Worm (Caenorhabditis elegans): Measurements from ENCODE around the gene T05A7.6.

T05A7.6 gene

DNA sequence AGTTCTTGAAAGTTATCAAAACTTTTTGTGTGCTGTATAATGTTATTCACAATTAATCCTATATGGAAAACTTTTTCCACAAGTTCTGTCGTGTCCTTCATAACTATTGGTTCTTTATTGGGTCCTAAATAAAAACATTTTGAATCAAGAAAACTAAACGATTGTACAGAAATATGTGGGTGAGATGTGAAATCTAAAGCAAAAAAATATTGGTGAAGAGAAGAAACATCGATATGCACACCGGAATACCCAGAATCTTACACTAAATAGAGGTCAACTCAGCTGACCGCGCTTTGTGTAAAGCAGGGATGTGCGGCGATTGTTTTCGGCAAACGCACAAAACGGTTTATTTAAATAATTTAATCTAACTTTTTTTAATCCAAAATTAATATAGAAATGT, 10.3 kb downstream of the T05A7.6 start, which contains the start of gene T05A7.13:
Gene T05A7.13, minus strand, starts transcription at position 101 of the 400 bp plus-strand sequence.
- TF ChIP-seq T26A5.8 (tag; optimal IDR thresholded peaks at IDR 0.05), result no peak
- TF ChIP-seq rcor-1 (GFP tag; IDR thresholded peaks at IDR 0.05), result no peak
- TF ChIP-seq nfya-1 (tag; optimal IDR thresholded peaks at IDR 0.05; ENCODE audit: borderline replicate concordance, insufficient read depth), result no peak
- no peak for TF ChIP-seq tbx-9 (tag; optimal IDR thresholded peaks at IDR 0.05; ENCODE audit: borderline replicate concordance)
- no peak for TF ChIP-seq F55B11.4 (tag; optimal IDR thresholded peaks at IDR 0.05; ENCODE audit: borderline replicate concordance, insufficient read depth)
- no peak for TF ChIP-seq tlf-1 (GFP tag; optimal IDR thresholded peaks at IDR 0.05)
- no peak for TF ChIP-seq lsy-27 (tag; optimal IDR thresholded peaks at IDR 0.05; ENCODE audit: borderline replicate concordance, insufficient read depth)
- no peak for TF ChIP-seq D2030.7 (GFP tag; IDR thresholded peaks at IDR 0.05)
- no peak for TF ChIP-seq die-1 (tag; optimal IDR thresholded peaks at IDR 0.05)
- TF ChIP-seq snpc-1.1 (tag; optimal IDR thresholded peaks at IDR 0.05; ENCODE audit: insufficient read depth), result no peak
- no peak for TF ChIP-seq egl-18 (GFP tag; IDR thresholded peaks at IDR 0.05)
- no peak for TF ChIP-seq pbrm-1 (GFP tag; IDR thresholded peaks at IDR 0.05)
- TF ChIP-seq cebp-1 (GFP tag; IDR thresholded peaks at IDR 0.05), result no peak
- TF ChIP-seq cebp-1 (tag; optimal IDR thresholded peaks at IDR 0.05), result no peak
- no peak for TF ChIP-seq lir-1 (GFP tag; conservative IDR thresholded peaks at IDR 0.05)
- TF ChIP-seq nfyb-1 (GFP tag; IDR thresholded peaks at IDR 0.05), result no peak
- no peak for TF ChIP-seq lsl-1 (GFP tag; optimal IDR thresholded peaks at IDR 0.05)
- no peak for TF ChIP-seq B0035.1 (tag; optimal IDR thresholded peaks at IDR 0.05)
- TF ChIP-seq ztf-18 (tag; optimal IDR thresholded peaks at IDR 0.05), result no peak
- no peak for TF ChIP-seq ceh-40 (GFP tag; IDR thresholded peaks at IDR 0.05)

DNA sequence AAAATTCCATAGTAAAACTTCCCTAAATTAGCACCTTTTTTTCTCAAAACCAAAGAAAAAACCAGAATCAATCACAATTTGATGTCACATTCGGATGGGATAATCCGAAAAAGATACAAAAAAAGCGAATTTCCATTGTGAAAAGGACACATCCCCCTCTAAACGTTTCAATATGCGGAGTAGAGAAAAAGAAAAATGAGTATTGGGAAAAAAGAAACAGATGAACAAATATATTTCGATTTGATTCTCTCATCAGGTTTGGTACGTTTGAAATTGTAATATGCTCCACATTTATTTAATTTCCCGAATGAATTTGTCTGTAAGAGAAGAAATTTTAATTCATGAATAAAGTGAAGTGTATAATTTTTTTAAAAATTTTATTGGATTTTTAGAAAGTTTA, 13.3 kb downstream of the T05A7.6 start:
- TF ChIP-seq rpc-1 (optimal IDR thresholded peaks at IDR 0.05) (no peak), rpc-1 (tag; optimal IDR thresholded peaks at IDR 0.05) (no peak), pha-4 (tag; optimal IDR thresholded peaks at IDR 0.05) (no peak), ets-4 (GFP tag; optimal IDR thresholded peaks at IDR 0.05) (no peak), ztf-18 (tag; optimal IDR thresholded peaks at IDR 0.05) (no peak)

DNA sequence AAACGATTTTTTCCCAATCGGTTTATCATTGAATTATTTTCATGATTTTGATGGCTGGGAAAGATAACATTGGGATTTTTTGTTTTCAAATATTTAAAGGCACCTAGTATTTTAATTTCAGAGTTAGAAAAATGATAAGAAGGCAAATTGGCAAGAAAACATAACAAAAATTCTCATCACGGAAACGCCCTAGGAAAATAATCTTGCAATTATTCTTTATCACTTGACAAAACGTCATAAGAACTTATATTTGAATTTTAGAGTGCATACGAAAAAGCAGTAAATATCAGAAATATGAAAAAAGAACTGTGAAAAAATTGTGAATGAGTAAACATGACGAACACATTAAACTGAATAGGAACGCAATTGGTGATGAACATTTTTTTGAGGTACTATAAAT, 14.2 kb downstream of the T05A7.6 start:
- TF ChIP-seq cebp-2 (GFP tag; IDR thresholded peaks at IDR 0.05) (no peak), dpl-1 (GFP tag; optimal IDR thresholded peaks at IDR 0.05) (no peak), zim-3 (tag; optimal IDR thresholded peaks at IDR 0.05) (no peak), B0336.3 (GFP tag; IDR thresholded peaks at IDR 0.05) (no peak), mel-28 (tag; optimal IDR thresholded peaks at IDR 0.05; ENCODE audit: borderline replicate concordance) (no peak), F52B5.7 (tag; optimal IDR thresholded peaks at IDR 0.05) (no peak), lin-26 (GFP tag; IDR thresholded peaks at IDR 0.05) (no peak), F57A8.1 (GFP tag; optimal IDR thresholded peaks at IDR 0.05) (no peak), attf-5 (GFP tag; optimal IDR thresholded peaks at IDR 0.05) (no peak), ztf-26 (tag; optimal IDR thresholded peaks at IDR 0.05) (no peak), snpc-1.3 (tag; optimal IDR thresholded peaks at IDR 0.05; ENCODE audit: insufficient read depth) (no peak), rec-8 (tag; optimal IDR thresholded peaks at IDR 0.05) (no peak), F37B4.10 (GFP tag; IDR thresholded peaks at IDR 0.05) (no peak), rcor-1 (GFP tag; IDR thresholded peaks at IDR 0.05) (no peak), dpff-1 (tag; optimal IDR thresholded peaks at IDR 0.05) (no peak), snpc-3.4 (tag; optimal IDR thresholded peaks at IDR 0.05) (no peak), ztf-18 (tag; optimal IDR thresholded peaks at IDR 0.05) (no peak), tbp1 (GFP tag; optimal IDR thresholded peaks at IDR 0.05) (no peak)

Measured in whole organism, young adult.